Worm (Caenorhabditis elegans) whole organism, L4 larva: Measurements from ENCODE around the gene ttr-30.

Experiments
- Y48G9A.11 ChIP-seq: fragments of 200-800 bp; sonication (Bioruptor generic); IDR thresholded peaks from 2 replicates; pipeline ENCODE4 v1.3.6; 2022; ENCODE audit warnings: missing genetic modification reagents, missing genetic modification characterization, missing compliant biosample characterization
- Y5F2A.4 ChIP-seq: fragments of 200-800 bp; sonication (Bioruptor generic); optimal IDR thresholded peaks from 2 replicates; lab custom pipeline; 2018; ENCODE audit warnings: mild to moderate bottlenecking, missing genetic modification characterization, missing compliant biosample characterization
- ZK337.2 ChIP-seq: fragments of 200-800 bp; sonication (Bioruptor generic); IDR thresholded peaks from 2 replicates; pipeline ENCODE4 v1.3.6; 2022; ENCODE audit warnings: missing genetic modification reagents, missing genetic modification characterization, missing compliant biosample characterization
- ceh-82 ChIP-seq: sonication (generic microtip); optimal IDR thresholded peaks from 2 replicates; lab custom pipeline; 2017; ENCODE audit warnings: missing biosample characterization, missing genetic modification characterization
- ctbp-1 ChIP-seq: fragments of 200-800 bp; sonication (Bioruptor generic); IDR thresholded peaks from 2 replicates; pipeline ENCODE4 v1.3.6; 2022; ENCODE audit warnings: missing genetic modification reagents, missing genetic modification characterization, missing compliant biosample characterization
- dmd-9 ChIP-seq: fragments of 200-800 bp; sonication (Bioruptor generic); IDR thresholded peaks from 2 replicates; pipeline ENCODE4 v1.3.6; 2022; ENCODE audit warnings: missing genetic modification reagents, missing genetic modification characterization, missing compliant biosample characterization
- egl-27 ChIP-seq: sonication (generic microtip); optimal IDR thresholded peaks from 3 replicates; lab custom pipeline; 2017; ENCODE audit warnings: missing biosample characterization, missing genetic modification reagents, missing genetic modification characterization
- hlh-11 ChIP-seq: fragments of 200-800 bp; sonication (Bioruptor generic); optimal IDR thresholded peaks from 2 replicates; lab custom pipeline; 2018; ENCODE audit warnings: mild to moderate bottlenecking, missing genetic modification characterization, missing compliant biosample characterization
- jun-1 ChIP-seq: fragments of 150-350 bp; optimal IDR thresholded peaks from 2 replicates; lab custom pipeline; 2014; ENCODE audit warnings: missing biosample characterization, missing genetic modification reagents, missing genetic modification characterization
- lsy-2 ChIP-seq, 2 experiments: fragments of 150-350 bp in 1 of 2; sonication (generic microtip) in 1 of 2; optimal IDR thresholded peaks; 2 replicates each; lab custom pipeline; 2014 to 2017; ENCODE audit warnings: missing biosample characterization in 2 of 2, missing genetic modification characterization in 2 of 2
- set-16 ChIP-seq: fragments of 200-800 bp; sonication (Bioruptor generic); IDR thresholded peaks from 2 replicates; pipeline ENCODE4 v1.3.6; 2022; ENCODE audit warnings: missing genetic modification reagents, missing genetic modification characterization, missing compliant biosample characterization

DNA sequence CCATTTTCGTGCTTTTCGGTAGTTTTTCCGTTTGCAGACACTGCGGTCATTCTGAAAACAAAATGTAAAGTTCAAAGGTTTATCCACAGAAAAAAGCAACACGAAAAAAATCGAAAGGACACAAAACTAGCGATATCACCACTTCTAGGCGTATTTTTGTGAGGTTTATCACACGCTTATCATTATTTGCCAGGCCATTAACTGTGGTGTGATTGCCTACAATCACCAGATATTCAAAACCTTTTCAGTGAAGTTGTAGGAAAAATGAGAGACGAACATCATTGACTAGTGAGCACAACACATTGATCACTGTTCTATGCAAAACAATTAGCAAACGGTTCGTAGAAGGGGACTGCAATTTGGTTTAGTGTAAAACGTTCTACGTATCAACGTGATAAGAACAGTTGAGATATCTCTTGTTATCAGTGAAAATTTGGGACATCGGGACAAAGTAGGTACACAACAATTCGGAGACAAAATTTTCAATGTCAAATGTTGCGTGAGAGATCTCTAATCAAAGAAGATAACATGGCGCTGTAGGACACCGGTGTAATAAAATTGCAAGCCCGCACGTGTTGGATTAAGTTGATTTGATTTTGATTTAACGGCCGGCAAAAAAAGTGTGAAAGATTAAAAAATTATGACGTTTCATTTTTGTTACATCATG, 25.1 kb upstream of the ttr-30 start, which contains the start of gene sur-5:
- TF ChIP-seq Y48G9A.11 (GFP tag; lab: Robert Waterston, UW) (no peak), ctbp-1 (no peak), jun-1 (tag; lab: Kevin White, UChicago) (no peak), ZK337.2 (GFP tag; lab: Robert Waterston, UW) (no peak), ceh-82 (no peak), dmd-9 (GFP tag; lab: Robert Waterston, UW) (no peak), lsy-2 (tag; optimal IDR thresholded peaks at IDR 0.05; lab: Kevin White, UChicago) (no peak), egl-27 (tag; lab: Kevin White, UChicago) (no peak), hlh-11 (tag; lab: Kevin White, UChicago) (peak; percentile 81), set-16 (GFP tag; lab: Robert Waterston, UW) (no peak), Y5F2A.4 (GFP tag; lab: Kevin White, UChicago) (no peak)
